Worm (Caenorhabditis elegans) whole organism, mixed stage, embryonic: Measurements from ENCODE around the gene daf-5.

Experiments used
- blmp-1 ChIP-seq: fragments of 150-350 bp; optimal IDR thresholded peaks from 2 replicates; lab custom pipeline; 2014; ENCODE audit warnings: missing biosample characterization, missing genetic modification characterization
- ces-1 ChIP-seq: fragments of 150-350 bp; optimal IDR thresholded peaks from 2 replicates; lab custom pipeline; 2014; ENCODE audit warnings: missing biosample characterization, missing genetic modification reagents, missing genetic modification characterization
- elt-3 ChIP-seq: fragments of 150-350 bp; optimal IDR thresholded peaks from 2 replicates; lab custom pipeline; 2014; ENCODE audit warnings: missing biosample characterization, missing genetic modification characterization
- lin-13 ChIP-seq: fragments of 150-350 bp; optimal IDR thresholded peaks from 2 replicates; lab custom pipeline; 2014; ENCODE audit warnings: missing biosample characterization, missing genetic modification characterization
- mep-1 ChIP-seq: fragments of 150-350 bp; optimal IDR thresholded peaks from 2 replicates; lab custom pipeline; 2017; ENCODE audit warnings: missing biosample characterization, missing genetic modification reagents, missing genetic modification characterization, inconsistent platforms
- mls-2 ChIP-seq: sonication (generic microtip); optimal IDR thresholded peaks from 2 replicates; lab custom pipeline; 2016; ENCODE audit warnings: mild to moderate bottlenecking, missing genetic modification characterization, moderate library complexity, missing compliant biosample characterization
- nhr-12 ChIP-seq: fragments of 150-350 bp; optimal IDR thresholded peaks from 2 replicates; lab custom pipeline; 2014; ENCODE audit warnings: missing biosample characterization, missing genetic modification characterization
- nhr-237 ChIP-seq: fragments of 150-350 bp; optimal IDR thresholded peaks from 2 replicates; lab custom pipeline; 2014; ENCODE audit warnings: missing biosample characterization, missing genetic modification characterization
- nhr-76 ChIP-seq: sonication (generic microtip); optimal IDR thresholded peaks from 2 replicates; lab custom pipeline; 2017; ENCODE audit warnings: missing biosample characterization, missing genetic modification characterization
- pha-4 ChIP-seq: fragments of 150-350 bp; optimal IDR thresholded peaks from 2 replicates; lab custom pipeline; 2018; ENCODE audit warnings: missing biosample characterization, missing genetic modification reagents, missing genetic modification characterization
- snpc-4 ChIP-seq: fragments of 150-350 bp; optimal IDR thresholded peaks from 2 replicates; lab custom pipeline; 2014; ENCODE audit warnings: missing biosample characterization, missing genetic modification characterization
- sptf-1 ChIP-seq: sonication (generic microtip); optimal IDR thresholded peaks from 2 replicates; lab custom pipeline; 2017; ENCODE audit warnings: mild to moderate bottlenecking, missing genetic modification characterization, moderate library complexity, missing compliant biosample characterization
- unc-62 ChIP-seq: fragments of 150-350 bp; optimal IDR thresholded peaks from 2 replicates; lab custom pipeline; 2014; ENCODE audit warnings: missing biosample characterization, missing genetic modification reagents, missing genetic modification characterization
- ztf-11 ChIP-seq: fragments of 150-350 bp; optimal IDR thresholded peaks from 2 replicates; lab custom pipeline; 2014; ENCODE audit warnings: missing biosample characterization, missing genetic modification characterization

DNA sequence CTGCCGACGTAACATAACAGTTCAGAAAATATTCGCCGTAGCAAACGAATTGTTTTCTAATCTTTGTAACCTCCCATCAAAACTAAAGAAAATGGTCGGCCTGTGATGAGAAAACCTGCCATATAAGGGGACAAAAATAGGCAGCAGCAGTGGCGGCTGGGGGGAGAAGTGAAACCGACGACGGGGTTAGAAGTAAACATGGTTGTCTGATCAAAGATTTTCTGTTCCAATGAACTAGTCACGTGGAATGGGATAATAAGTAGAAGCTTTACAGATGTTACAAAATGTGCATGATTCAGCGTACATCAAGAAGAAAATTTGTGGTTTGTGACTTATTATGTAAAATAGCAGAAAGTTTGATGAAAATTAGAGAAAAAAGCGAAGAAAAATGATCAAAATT, 6.9 kb downstream of the daf-5 start:
- TF ChIP-seq nhr-12 (tag; lab: Kevin White, UChicago) (no peak), nhr-76 (no peak), pha-4 (tag; lab: Kevin White, UChicago) (no peak), unc-62 (GFP tag; lab: Kevin White, UChicago) (no peak), sptf-1 (tag; lab: Kevin White, UChicago) (no peak), ztf-11 (tag; lab: Kevin White, UChicago) (no peak), nhr-237 (tag; lab: Kevin White, UChicago) (no peak), blmp-1 (tag; lab: Kevin White, UChicago) (no peak), ces-1 (no peak), mls-2 (no peak), lin-13 (no peak), elt-3 (tag; lab: Kevin White, UChicago) (no peak), snpc-4 (tag; lab: Kevin White, UChicago) (no peak), mep-1 (tag; lab: Kevin White, UChicago) (no peak)
